Worm (Caenorhabditis elegans): ENCODE results near the gene rsef-1.

ce11 chrX:3102817-3103216 lies 43.6 kb upstream of the rsef-1 start:
- no peak for TF ChIP-seq fkh-10 (GFP tag; optimal IDR thresholded peaks at IDR 0.05)
- TF ChIP-seq elt-2 (tag; optimal IDR thresholded peaks at IDR 0.05), result peak; percentile 28
- no peak for TF ChIP-seq nhr-23 (tag; optimal IDR thresholded peaks at IDR 0.05)
- no peak for TF ChIP-seq ztf-11 (tag; optimal IDR thresholded peaks at IDR 0.05)
- TF ChIP-seq nhr-28 (tag; optimal IDR thresholded peaks at IDR 0.05), result no peak
- TF ChIP-seq nfya-1 (tag; optimal IDR thresholded peaks at IDR 0.05; ENCODE audit: insufficient read depth), result peak; percentile 63
- TF ChIP-seq unc-62 (GFP tag; optimal IDR thresholded peaks at IDR 0.05), result no peak
- TF ChIP-seq nhr-77 (tag; optimal IDR thresholded peaks at IDR 0.05), result no peak
